Worm (Caenorhabditis elegans) whole organism, L3 larva: Measurements from ENCODE around the gene K07E8.6.

Experiments
- ama-1 ChIP-seq: fragments of 150-350 bp; optimal IDR thresholded peaks from 2 replicates; lab custom pipeline; 2018
- ceh-16 ChIP-seq: sonication (generic microtip); optimal IDR thresholded peaks from 2 replicates; lab custom pipeline; 2017; ENCODE audit warnings: missing biosample characterization, missing genetic modification characterization
- ceh-9 ChIP-seq: sonication (generic microtip); optimal IDR thresholded peaks from 2 replicates; lab custom pipeline; 2018; ENCODE audit warnings: missing biosample characterization, missing genetic modification characterization
- eor-1 ChIP-seq, 2 experiments: fragments of 150-350 bp; optimal IDR thresholded peaks; 2 replicates each; lab custom pipeline; 2014 to 2018; ENCODE audit warnings: missing biosample characterization in 2 of 2, missing genetic modification characterization in 2 of 2
- lin-15B ChIP-seq: fragments of 150-350 bp; optimal IDR thresholded peaks from 2 replicates; lab custom pipeline; 2014; ENCODE audit warnings: missing biosample characterization, missing genetic modification characterization
- nhr-77 ChIP-seq: fragments of 150-350 bp; optimal IDR thresholded peaks from 2 replicates; lab custom pipeline; 2014; ENCODE audit warnings: missing biosample characterization, missing genetic modification characterization
- snpc-4 ChIP-seq: fragments of 150-350 bp; optimal IDR thresholded peaks from 2 replicates; lab custom pipeline; 2014; ENCODE audit warnings: missing biosample characterization, missing genetic modification characterization

ce11 chrII:682326-682725, 43.0 kb upstream of the K07E8.6 start, which contains the start of gene T02H6.7:
- TF ChIP-seq snpc-4 (tag; lab: Kevin White, UChicago) (no peak), eor-1 (tag; optimal IDR thresholded peaks at IDR 0.05; lab: Kevin White, UChicago) (no peak), lin-15B (no peak), ceh-9 (no peak), ceh-16 (tag; lab: Kevin White, UChicago) (no peak), ama-1 (lab: Kevin White, UChicago) (no peak), nhr-77 (tag; lab: Kevin White, UChicago) (no peak)
